Worm (Caenorhabditis elegans) whole organism, L4/young adult: ENCODE measurements around the gene aexr-3.

ENCODE experiments used
- W03F9.2 ChIP-seq: fragments of 150-350 bp; optimal IDR thresholded peaks from 2 replicates; lab custom pipeline; 2014; ENCODE audit warnings: missing biosample characterization, missing genetic modification characterization
- dao-5 ChIP-seq: sonication (generic microtip); optimal IDR thresholded peaks from 2 replicates; lab custom pipeline; 2016; ENCODE audit warnings: missing genotype, missing genetic modification characterization, moderate library complexity, missing compliant biosample characterization
- him-1 ChIP-seq: sonication (generic microtip); optimal IDR thresholded peaks from 2 replicates; lab custom pipeline; 2016; ENCODE audit warnings: missing genotype, missing genetic modification reagents, missing genetic modification characterization, missing compliant biosample characterization

aexr-3 gene

ce11 chrX:8957974-8958373 is 3.0 kb downstream of the aexr-3 start:
- TF ChIP-seq dao-5 (tag; lab: Kevin White, UChicago), result no peak

DNA sequence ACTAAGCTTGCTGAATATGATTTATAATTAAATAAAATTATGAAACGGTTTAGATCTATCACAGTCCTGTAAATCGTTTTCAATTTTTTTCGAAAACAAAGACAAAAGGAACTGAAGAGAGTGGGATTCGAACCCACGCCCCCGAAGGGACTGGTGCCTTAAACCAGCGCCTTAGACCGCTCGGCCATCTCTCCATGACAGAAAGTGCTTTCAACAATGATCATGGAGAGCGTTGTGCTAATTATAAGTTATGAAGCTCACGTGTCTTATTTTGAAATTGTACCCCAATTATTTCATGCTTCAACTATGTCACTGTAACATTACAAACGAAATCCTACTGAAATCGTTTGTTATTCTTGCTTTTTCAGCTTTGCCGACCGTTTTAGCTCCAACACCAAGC is 5.2 kb downstream of the aexr-3 start:
- TF ChIP-seq dao-5 (tag; lab: Kevin White, UChicago) (no peak), W03F9.2 (tag; lab: Kevin White, UChicago) (no peak), him-1 (no peak)

ce11 chrX:8953011-8953410 is 8.0 kb downstream of the aexr-3 start:
- TF ChIP-seq dao-5 (tag; lab: Kevin White, UChicago), result no peak
- no peak for TF ChIP-seq him-1
- no peak for TF ChIP-seq W03F9.2 (tag; lab: Kevin White, UChicago)

- TF ChIP-seq him-1 (no peak), dao-5 (tag; lab: Kevin White, UChicago) (no peak), W03F9.2 (tag; lab: Kevin White, UChicago) (no peak)
These were observed 9.0 kb downstream of the aexr-3 start for ce11 chrX:8952007-8952406.

- TF ChIP-seq him-1, result no peak
- no peak for TF ChIP-seq dao-5 (tag; lab: Kevin White, UChicago)
- no peak for TF ChIP-seq W03F9.2 (tag; lab: Kevin White, UChicago)
These were observed 10.4 kb downstream of the aexr-3 start, which contains the start of gene trk-1 for ce11 chrX:8950507-8951028. Gene trk-1, minus strand, starts transcription at chrX:8950978.

DNA sequence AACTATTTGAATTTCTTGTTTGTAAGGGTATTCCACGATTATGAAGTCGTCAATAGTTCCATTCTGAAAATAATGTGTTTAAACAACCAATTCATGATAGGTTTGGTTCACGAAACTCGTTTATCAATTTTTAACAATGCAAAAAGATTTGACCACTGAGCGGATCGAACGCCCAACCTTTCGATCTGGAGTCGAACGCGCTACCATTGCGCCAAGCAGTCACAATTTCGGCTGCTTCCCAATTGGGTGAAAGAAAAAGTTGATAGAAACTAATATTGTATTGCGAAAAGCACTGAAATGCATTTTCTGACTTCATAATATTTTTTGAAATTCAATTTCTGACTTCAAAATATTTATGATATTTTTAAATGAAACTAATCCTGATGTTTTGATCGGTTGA is 16.0 kb downstream of the aexr-3 start:
- TF ChIP-seq him-1, result no peak
- TF ChIP-seq dao-5 (tag; lab: Kevin White, UChicago), result no peak
- no peak for TF ChIP-seq W03F9.2 (tag; lab: Kevin White, UChicago)

DNA sequence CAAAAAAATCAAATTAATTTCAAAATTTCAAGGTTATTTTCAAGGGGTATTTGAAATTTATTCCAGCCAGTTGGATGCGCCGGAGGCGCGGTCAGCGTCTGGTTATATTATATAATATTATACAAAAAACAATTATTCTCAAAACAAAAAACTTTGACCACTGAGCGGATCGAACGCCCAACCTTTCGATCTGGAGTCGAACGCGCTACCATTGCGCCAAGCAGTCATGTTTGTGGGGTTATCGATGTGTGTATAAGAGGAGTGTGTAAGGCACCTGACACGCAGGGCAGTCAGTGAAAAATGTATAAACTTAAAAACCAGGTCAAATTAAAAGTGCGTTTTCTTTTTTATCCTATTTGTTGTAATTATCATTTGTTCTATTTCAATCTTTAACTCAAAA is 16.9 kb downstream of the aexr-3 start:
- TF ChIP-seq him-1, result no peak
- no peak for TF ChIP-seq dao-5 (tag; lab: Kevin White, UChicago)
- TF ChIP-seq W03F9.2 (tag; lab: Kevin White, UChicago), result peak; percentile 34

DNA sequence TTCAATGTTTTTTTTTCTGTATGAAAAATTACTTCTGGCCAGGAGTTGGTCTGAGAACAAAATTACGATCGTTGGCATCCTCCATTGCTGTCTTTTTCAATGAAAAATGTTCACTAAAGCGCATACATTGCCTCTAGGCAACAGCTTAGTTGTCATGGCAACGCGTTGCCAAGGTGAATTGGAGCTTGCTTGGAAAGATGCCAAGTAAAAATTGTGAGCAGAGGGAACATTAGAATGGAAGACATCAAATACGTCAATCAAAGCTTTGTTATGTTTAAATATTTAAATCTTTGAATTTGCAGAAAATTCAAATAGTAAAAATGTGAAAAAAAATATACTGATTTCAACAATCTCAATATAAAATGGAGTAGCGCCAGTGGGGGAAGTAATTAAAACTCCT is 20.9 kb downstream of the aexr-3 start, which contains the start of gene dylt-2:
Gene dylt-2 (minus strand): TSS at position 101 of the 400 bp plus-strand sequence.
- TF ChIP-seq dao-5 (tag; lab: Kevin White, UChicago) (no peak), him-1 (no peak), W03F9.2 (tag; lab: Kevin White, UChicago) (no peak)

DNA sequence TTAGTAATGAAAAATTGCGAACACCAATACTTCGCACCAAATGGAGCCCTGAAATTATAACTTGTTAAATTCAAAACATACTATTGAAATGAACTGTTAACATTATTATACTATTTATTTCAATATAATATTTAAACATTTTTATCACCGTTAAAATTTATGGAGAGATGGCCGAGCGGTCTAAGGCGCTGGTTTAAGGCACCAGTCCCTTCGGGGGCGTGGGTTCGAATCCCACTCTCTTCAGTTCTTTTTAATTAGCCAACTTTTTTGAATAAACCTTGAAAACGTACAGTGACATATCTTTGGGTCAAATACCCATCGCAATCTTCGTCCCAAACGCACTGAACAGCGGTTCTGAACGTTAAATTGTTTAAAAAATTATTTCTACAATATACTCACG is 21.6 kb downstream of the aexr-3 start:
- TF ChIP-seq W03F9.2 (tag; lab: Kevin White, UChicago), result no peak
- TF ChIP-seq dao-5 (tag; lab: Kevin White, UChicago), result no peak
- no peak for TF ChIP-seq him-1

DNA sequence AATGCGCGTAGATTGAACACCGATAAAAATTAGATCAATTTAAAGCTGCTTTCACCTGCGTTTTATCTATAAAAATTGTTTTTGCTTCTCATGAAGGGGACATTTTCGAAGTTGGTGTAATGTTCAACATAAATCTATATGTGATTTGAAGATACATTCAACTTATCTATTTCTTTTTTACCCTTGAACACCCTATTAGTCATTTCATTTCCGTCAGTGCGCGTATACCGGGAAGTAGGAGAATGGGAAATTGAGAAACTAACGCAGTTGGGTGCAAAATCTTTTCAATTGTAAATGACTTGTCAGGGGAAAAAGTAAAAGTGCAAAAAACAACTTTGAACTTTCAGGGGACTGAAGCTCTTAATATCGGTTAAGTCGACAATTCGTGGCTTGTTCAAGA is 26.0 kb downstream of the aexr-3 start:
- TF ChIP-seq dao-5 (tag; lab: Kevin White, UChicago) (no peak), W03F9.2 (tag; lab: Kevin White, UChicago) (no peak), him-1 (no peak)

DNA sequence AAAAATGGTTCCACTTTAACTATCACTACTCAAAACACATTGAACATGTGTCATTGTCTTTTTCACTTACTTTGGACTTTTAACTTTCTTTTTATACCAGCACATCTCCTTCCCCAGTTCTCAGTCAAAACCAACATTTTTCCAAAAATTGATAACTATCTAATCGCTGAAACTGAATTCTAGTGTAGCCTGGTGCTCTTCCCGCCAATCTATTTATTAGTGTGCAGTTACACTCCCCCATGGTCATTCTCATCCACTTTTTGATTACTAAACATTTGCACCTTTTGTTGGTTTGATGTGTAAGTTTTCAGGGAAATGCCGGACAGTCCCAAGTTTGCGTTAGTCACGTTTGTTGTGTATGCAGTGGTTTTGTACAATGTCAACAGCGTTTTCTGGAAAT is 26.7 kb downstream of the aexr-3 start:
- TF ChIP-seq him-1, result no peak
- TF ChIP-seq dao-5 (tag; lab: Kevin White, UChicago), result no peak
- no peak for TF ChIP-seq W03F9.2 (tag; lab: Kevin White, UChicago)

DNA sequence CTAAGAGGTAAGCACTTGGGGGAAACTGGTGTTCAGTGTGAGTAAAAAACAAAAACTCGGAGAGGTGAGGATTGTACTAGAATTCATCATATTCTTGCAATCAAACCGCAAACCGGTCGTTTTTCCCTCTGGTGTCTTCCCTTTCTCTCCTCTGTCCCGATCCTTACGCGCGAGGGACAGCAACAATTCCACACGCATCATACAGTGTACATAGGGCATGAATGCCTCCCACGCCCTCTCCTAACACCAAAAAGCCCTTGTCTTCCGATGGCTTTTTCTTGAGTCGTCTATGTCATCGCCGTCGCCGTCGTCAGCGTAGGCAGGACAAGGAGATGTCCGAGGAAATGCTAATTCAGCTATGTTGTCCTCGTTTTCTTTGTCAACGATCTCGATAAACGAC is 27.5 kb downstream of the aexr-3 start:
- no peak for TF ChIP-seq him-1
- TF ChIP-seq dao-5 (tag; lab: Kevin White, UChicago), result no peak
- no peak for TF ChIP-seq W03F9.2 (tag; lab: Kevin White, UChicago)

ce11 chrX:8932387-8932786 is 28.6 kb downstream of the aexr-3 start:
- TF ChIP-seq W03F9.2 (tag; lab: Kevin White, UChicago), result no peak
- no peak for TF ChIP-seq dao-5 (tag; lab: Kevin White, UChicago)
- no peak for TF ChIP-seq him-1

DNA sequence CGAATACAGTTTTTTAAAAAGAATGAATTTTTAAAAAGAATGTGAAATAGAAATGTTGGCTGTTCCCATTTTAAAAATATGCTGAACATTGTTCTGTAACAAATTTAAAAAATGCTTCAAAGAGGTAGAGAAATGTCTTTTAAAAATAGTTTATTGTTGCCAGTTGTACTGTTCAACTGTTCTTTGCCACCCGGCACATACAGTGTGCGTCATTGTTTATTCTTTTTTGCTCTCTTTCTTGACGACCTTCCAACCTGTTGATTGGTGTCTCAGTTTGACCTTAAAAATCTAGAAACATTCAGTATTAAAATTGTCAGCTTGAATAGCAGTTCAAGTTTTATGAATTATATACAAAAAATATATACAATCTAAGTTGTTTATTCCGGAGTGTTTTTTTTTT is 29.3 kb downstream of the aexr-3 start:
- TF ChIP-seq dao-5 (tag; lab: Kevin White, UChicago) (no peak), W03F9.2 (tag; lab: Kevin White, UChicago) (no peak), him-1 (no peak)

DNA sequence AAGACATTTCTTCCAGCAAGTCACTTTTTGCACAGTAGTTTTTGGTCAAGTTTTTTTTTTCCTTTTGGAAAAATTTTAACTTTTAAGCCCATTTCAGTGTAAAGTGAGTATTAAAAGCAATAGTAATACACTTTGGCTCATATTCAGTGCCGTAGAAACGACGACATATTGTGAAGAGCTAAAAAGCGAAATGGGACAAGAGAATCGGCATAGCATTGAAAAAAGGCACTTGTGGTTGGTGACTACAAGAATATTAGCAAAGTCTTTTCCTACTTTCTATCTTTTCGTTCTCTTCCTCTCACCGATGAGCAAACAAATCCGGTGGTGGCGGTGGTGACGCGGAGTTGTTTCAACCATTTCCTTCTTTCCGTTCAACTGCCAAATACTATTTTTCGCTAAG is 30.1 kb downstream of the aexr-3 start, which contains the start of gene acs-22:
Gene acs-22 (plus strand): TSS at position 301 of the 400 bp plus-strand sequence.
- TF ChIP-seq W03F9.2 (tag; lab: Kevin White, UChicago) (no peak), him-1 (no peak), dao-5 (tag; lab: Kevin White, UChicago) (no peak)
